Worm (Caenorhabditis elegans) whole organism, midembryonic: ENCODE data around the gene C24D10.5.
A peak's percentile ranks its signal among the peaks of the same experiment; 100 is the strongest.

Experiments
- T22C8.4 ChIP-seq: fragments of 200-800 bp; sonication (Bioruptor generic); IDR thresholded peaks from 2 replicates; pipeline ENCODE4 v1.3.6; 2022; ENCODE audit warnings: missing genetic modification characterization, missing compliant biosample characterization
- cog-1 ChIP-seq: sonication (generic microtip); optimal IDR thresholded peaks from 2 replicates; lab custom pipeline; 2016; ENCODE audit warnings: missing genetic modification characterization, missing compliant biosample characterization
- flt-1 ChIP-seq: fragments of 200-800 bp; sonication (Bioruptor generic); IDR thresholded peaks from 2 replicates; pipeline ENCODE4 v1.3.6; 2022; ENCODE audit warnings: missing genetic modification characterization, missing compliant biosample characterization
- klf-2 ChIP-seq: fragments of 200-800 bp; sonication (Bioruptor generic); conservative IDR thresholded peaks from 2 replicates; pipeline ENCODE4 v1.3.6; 2022; ENCODE audit warnings: missing genetic modification reagents, missing genetic modification characterization, missing compliant biosample characterization
- med-1 ChIP-seq: sonication (generic microtip); optimal IDR thresholded peaks from 2 replicates; lab custom pipeline; 2017; ENCODE audit warnings: missing genetic modification characterization, mild to moderate bottlenecking, missing compliant biosample characterization, antibody characterized with exemption, missing genetic modification reagents; ENCODE audit not compliant: insufficient read depth
- ref-1 ChIP-seq: fragments of 200-800 bp; sonication (Bioruptor generic); conservative IDR thresholded peaks from 2 replicates; pipeline ENCODE4 v1.3.6; 2022; ENCODE audit warnings: missing genetic modification reagents, missing genetic modification characterization, missing compliant biosample characterization
- tab-1 ChIP-seq: fragments of 200-800 bp; sonication (Bioruptor generic); IDR thresholded peaks from 2 replicates; pipeline ENCODE4 v1.3.6; 2022; ENCODE audit warnings: missing genetic modification characterization, missing compliant biosample characterization
- ztf-23 ChIP-seq: fragments of 200-800 bp; sonication (Bioruptor generic); IDR thresholded peaks from 2 replicates; pipeline ENCODE4 v1.3.6; 2022; ENCODE audit warnings: missing genetic modification reagents, missing genetic modification characterization, missing compliant biosample characterization
- ztf-29 ChIP-seq: fragments of 200-800 bp; sonication (Bioruptor generic); IDR thresholded peaks from 2 replicates; pipeline ENCODE4 v1.3.6; 2022; ENCODE audit warnings: missing genetic modification reagents, missing genetic modification characterization, missing compliant biosample characterization

C24D10.5 gene

ce11 chrIV:5149793-5150192 lies at the start of gene C24D10.5:
TSS of gene C24D10.5 (plus strand) at chrIV:5150093.
- TF ChIP-seq klf-2 (GFP tag; lab: Robert Waterston, UW): no peak
- no peak for TF ChIP-seq cog-1 (tag; lab: Kevin White, UChicago)
- no peak for TF ChIP-seq med-1 (GFP tag; lab: Kevin White, UChicago)
- TF ChIP-seq ref-1 (GFP tag; lab: Robert Waterston, UW): no peak
- TF ChIP-seq ztf-29 (GFP tag; lab: Robert Waterston, UW): no peak
- no peak for TF ChIP-seq ztf-23

- TF ChIP-seq flt-1 (GFP tag; lab: Robert Waterston, UW): no peak
- peak; percentile 52; the same call in 1 of the 2 replicates for TF ChIP-seq ztf-23
Observed at ce11 chrIV:5100145-5100544, 49.7 kb upstream of the C24D10.5 start.

- TF ChIP-seq cog-1 (tag; lab: Kevin White, UChicago): no peak
- TF ChIP-seq T22C8.4 (GFP tag; lab: Robert Waterston, UW): no peak
- no peak for TF ChIP-seq ztf-29 (GFP tag; lab: Robert Waterston, UW)
- TF ChIP-seq tab-1: no peak
- no peak for TF ChIP-seq ref-1 (GFP tag; lab: Robert Waterston, UW)
- TF ChIP-seq ztf-23: no peak
- no peak for TF ChIP-seq med-1 (GFP tag; lab: Kevin White, UChicago)
- TF ChIP-seq flt-1 (GFP tag; lab: Robert Waterston, UW): no peak
- TF ChIP-seq klf-2 (GFP tag; lab: Robert Waterston, UW): no peak
Observed at ce11 chrIV:5101945-5102344, 47.9 kb upstream of the C24D10.5 start.

- no peak for TF ChIP-seq tab-1
- no peak for TF ChIP-seq ztf-23
- no peak for TF ChIP-seq klf-2 (GFP tag; lab: Robert Waterston, UW)
- TF ChIP-seq T22C8.4 (GFP tag; lab: Robert Waterston, UW): no peak
- no peak for TF ChIP-seq cog-1 (tag; lab: Kevin White, UChicago)
- TF ChIP-seq ref-1 (GFP tag; lab: Robert Waterston, UW): no peak
- TF ChIP-seq flt-1 (GFP tag; lab: Robert Waterston, UW): no peak
- no peak for TF ChIP-seq ztf-29 (GFP tag; lab: Robert Waterston, UW)
- no peak for TF ChIP-seq med-1 (GFP tag; lab: Kevin White, UChicago)
Observed at ce11 chrIV:5103229-5103894, 46.5 kb upstream of the C24D10.5 start, which contains the start of gene C02B10.3. TSS of gene C02B10.3 (minus strand) at chrIV:5103279.

ce11 chrIV:5108971-5109370 lies 40.9 kb upstream of the C24D10.5 start:
- TF ChIP-seq flt-1 (GFP tag; lab: Robert Waterston, UW) (no peak), ztf-29 (GFP tag; lab: Robert Waterston, UW) (no peak), cog-1 (tag; lab: Kevin White, UChicago) (no peak), T22C8.4 (GFP tag; lab: Robert Waterston, UW) (no peak), med-1 (GFP tag; lab: Kevin White, UChicago) (no peak), klf-2 (GFP tag; lab: Robert Waterston, UW) (no peak), tab-1 (no peak), ztf-23 (no peak), ref-1 (GFP tag; lab: Robert Waterston, UW) (no peak)

ce11 chrIV:5109943-5110342 lies 40.0 kb upstream of the C24D10.5 start:
- TF ChIP-seq klf-2 (GFP tag; lab: Robert Waterston, UW) (no peak), ztf-29 (GFP tag; lab: Robert Waterston, UW) (no peak), flt-1 (GFP tag; lab: Robert Waterston, UW) (no peak), T22C8.4 (GFP tag; lab: Robert Waterston, UW) (no peak), cog-1 (tag; lab: Kevin White, UChicago) (no peak), ztf-23 (no peak), med-1 (GFP tag; lab: Kevin White, UChicago) (no peak), ref-1 (GFP tag; lab: Robert Waterston, UW) (no peak)

ce11 chrIV:5110391-5110930 lies 39.4 kb upstream of the C24D10.5 start:
- TF ChIP-seq ztf-23: no peak

ce11 chrIV:5111533-5111932 lies 38.4 kb upstream of the C24D10.5 start, which contains the start of gene AC7.3:
TSS of gene AC7.3 (plus strand) at chrIV:5111833.
- TF ChIP-seq flt-1 (GFP tag; lab: Robert Waterston, UW) (no peak), ref-1 (GFP tag; lab: Robert Waterston, UW) (no peak), klf-2 (GFP tag; lab: Robert Waterston, UW) (no peak), T22C8.4 (GFP tag; lab: Robert Waterston, UW) (no peak), med-1 (GFP tag; lab: Kevin White, UChicago) (no peak), tab-1 (no peak)

ce11 chrIV:5121995-5122394 lies 27.9 kb upstream of the C24D10.5 start, which contains the start of gene tkr-3:
TSS of gene tkr-3 (minus strand) at chrIV:5122095.
- no peak for TF ChIP-seq flt-1 (GFP tag; lab: Robert Waterston, UW)
- no peak for TF ChIP-seq cog-1 (tag; lab: Kevin White, UChicago)
- TF ChIP-seq med-1 (GFP tag; lab: Kevin White, UChicago): no peak
- TF ChIP-seq tab-1: no peak
- no peak for TF ChIP-seq ztf-29 (GFP tag; lab: Robert Waterston, UW)
- no peak for TF ChIP-seq klf-2 (GFP tag; lab: Robert Waterston, UW)
- TF ChIP-seq T22C8.4 (GFP tag; lab: Robert Waterston, UW): no peak
- TF ChIP-seq ref-1 (GFP tag; lab: Robert Waterston, UW): no peak
- TF ChIP-seq ztf-23: no peak

- TF ChIP-seq flt-1 (GFP tag; lab: Robert Waterston, UW) (no peak), ztf-23 (no peak), tab-1 (no peak), T22C8.4 (GFP tag; lab: Robert Waterston, UW) (no peak), cog-1 (tag; lab: Kevin White, UChicago) (no peak), ztf-29 (GFP tag; lab: Robert Waterston, UW) (no peak), klf-2 (GFP tag; lab: Robert Waterston, UW) (no peak), ref-1 (GFP tag; lab: Robert Waterston, UW) (no peak), med-1 (GFP tag; lab: Kevin White, UChicago) (no peak)
Observed at ce11 chrIV:5131781-5132180, 18.1 kb upstream of the C24D10.5 start.
